Worm (Caenorhabditis elegans) whole organism, young adult: Measurements from ENCODE around the gene atg-7.

ENCODE experiments used
- B0336.3 ChIP-seq: fragments of 200-800 bp; sonication (Bioruptor generic); IDR thresholded peaks from 2 replicates; pipeline ENCODE4 v1.3.6; 2022; ENCODE audit warnings: missing genetic modification characterization, missing compliant biosample characterization
- K11D2.4 ChIP-seq: fragments of 200-800 bp; sonication (Bioruptor generic); IDR thresholded peaks from 2 replicates; pipeline ENCODE4 v1.3.6; 2022; ENCODE audit warnings: missing genetic modification reagents, missing genetic modification characterization, missing compliant biosample characterization
- cebp-2 ChIP-seq: fragments of 200-800 bp; sonication (Bioruptor generic); IDR thresholded peaks from 2 replicates; pipeline ENCODE4 v1.3.6; 2022; ENCODE audit warnings: missing genetic modification characterization, missing compliant biosample characterization
- egl-44 ChIP-seq: fragments of 200-800 bp; sonication (Bioruptor generic); IDR thresholded peaks from 2 replicates; pipeline ENCODE4 v1.3.6; 2022; ENCODE audit warnings: missing genetic modification reagents, missing genetic modification characterization, missing compliant biosample characterization
- gei-17 ChIP-seq: fragments of 200-800 bp; sonication (Bioruptor generic); optimal IDR thresholded peaks from 2 replicates; lab custom pipeline; 2018; ENCODE audit warnings: mild to moderate bottlenecking, missing genetic modification characterization, missing compliant biosample characterization
- hrde-1 ChIP-seq: sonication (generic microtip); optimal IDR thresholded peaks from 2 replicates; lab custom pipeline; 2016; ENCODE audit warnings: missing genetic modification characterization, mild to moderate bottlenecking, missing compliant biosample characterization, moderate library complexity, missing genotype, missing genetic modification reagents, borderline replicate concordance
- hsf-1 ChIP-seq: fragments of 200-800 bp; sonication (Bioruptor generic); IDR thresholded peaks from 2 replicates; pipeline ENCODE4 v1.3.6; 2022; ENCODE audit warnings: missing genetic modification reagents, missing genetic modification characterization, missing compliant biosample characterization
- let-607 ChIP-seq, 2 experiments: fragments of 200-800 bp in 1 of 2; sonication (Bioruptor generic) in 1 of 2; sonication (generic microtip) in 1 of 2; optimal IDR thresholded peaks; 2 replicates each; lab custom pipeline; 2016 to 2018; ENCODE audit warnings: mild to moderate bottlenecking in 2 of 2, missing compliant biosample characterization in 2 of 2, missing genetic modification characterization in 2 of 2, moderate library complexity in 2 of 2, missing genotype in 1 of 2
- pha-4 ChIP-seq: fragments of 150-350 bp; sonication (generic microtip); optimal IDR thresholded peaks from 2 replicates; lab custom pipeline; 2014; ENCODE audit warnings: missing biosample characterization, missing genetic modification reagents, missing genetic modification characterization
- rec-8 ChIP-seq, 2 experiments: sonication (generic microtip); optimal IDR thresholded peaks; 2 replicates each; lab custom pipeline; 2016; ENCODE audit warnings: mild to moderate bottlenecking in 2 of 2, missing genetic modification characterization in 2 of 2, missing genetic modification reagents in 2 of 2, missing genotype in 2 of 2, missing biosample characterization in 1 of 2, missing compliant biosample characterization in 1 of 2, moderate library complexity in 1 of 2
- rpc-1 ChIP-seq, 2 experiments: fragments of 150-350 bp in 1 of 2; sonication (generic microtip) in 1 of 2; optimal IDR thresholded peaks; 2 replicates each; lab custom pipeline; 2014 to 2018; ENCODE audit warnings: missing biosample characterization in 1 of 2, missing genetic modification characterization in 1 of 2, missing genetic modification reagents in 1 of 2, missing genotype in 1 of 2
- snpc-4 ChIP-seq, 5 experiments: fragments of 150-350 bp in 1 of 5; sonication (generic microtip) in 4 of 5; optimal IDR thresholded peaks; 2 replicates each; lab custom pipeline; 2014 to 2018; ENCODE audit warnings: missing genetic modification characterization in 5 of 5, missing biosample characterization in 3 of 5, antibody characterized with exemption in 2 of 5, mild to moderate bottlenecking in 2 of 5, missing compliant biosample characterization in 2 of 5, missing genotype in 2 of 5, moderate library complexity in 2 of 5, missing genetic modification reagents in 1 of 5
- tbx-9 ChIP-seq: sonication (generic microtip); optimal IDR thresholded peaks from 2 replicates; lab custom pipeline; 2016; ENCODE audit warnings: borderline replicate concordance, missing genetic modification characterization, inconsistent platforms, missing compliant biosample characterization
- ztf-26 ChIP-seq: sonication (generic microtip); optimal IDR thresholded peaks from 2 replicates; lab custom pipeline; 2017; ENCODE audit warnings: missing genetic modification characterization, missing compliant biosample characterization

ce11 chrIV:11063962-11064361 lies 16.9 kb downstream of the atg-7 start, which contains the start of gene ttr-16:
- TF ChIP-seq pha-4 (tag; lab: Kevin White, UChicago) (no peak), gei-17 (GFP tag; lab: Kevin White, UChicago) (no peak), tbx-9 (tag; lab: Kevin White, UChicago) (no peak), let-607 (tag; optimal IDR thresholded peaks at IDR 0.05; lab: Kevin White, UChicago) (no peak), rpc-1 (optimal IDR thresholded peaks at IDR 0.05; lab: Kevin White, UChicago) (no peak), rpc-1 (tag; optimal IDR thresholded peaks at IDR 0.05; lab: Kevin White, UChicago) (no peak), cebp-2 (no peak), snpc-4 (GFP tag; optimal IDR thresholded peaks at IDR 0.05; lab: Kevin White, UChicago) (no peak), snpc-4 (tag; optimal IDR thresholded peaks at IDR 0.05; lab: Kevin White, UChicago) (no peak), rec-8 (tag; optimal IDR thresholded peaks at IDR 0.05; lab: Kevin White, UChicago) (no peak), hrde-1 (tag; lab: Kevin White, UChicago) (no peak), B0336.3 (GFP tag; lab: Robert Waterston, UW) (no peak), ztf-26 (tag; lab: Kevin White, UChicago) (no peak), hsf-1 (GFP tag; lab: Robert Waterston, UW) (no peak), K11D2.4 (GFP tag; lab: Robert Waterston, UW) (no peak), egl-44 (GFP tag; lab: Robert Waterston, UW) (no peak)
